Fruit fly (Drosophila melanogaster) whole organism, wandering third instar larva: Measurements from ENCODE around the gene ATPsynD.

Source experiments
- Abd-B ChIP-seq: fragments of >200 bp; optimal IDR thresholded peaks from 2 replicates; lab custom pipeline; 2017; ENCODE audit warnings: missing biosample characterization, missing genetic modification characterization
- CG32264 ChIP-seq: fragments of 200-800 bp; sonication (Bioruptor generic); optimal IDR thresholded peaks from 2 replicates; lab custom pipeline; 2016; ENCODE audit warnings: missing biosample characterization, missing genetic modification characterization
- CrebA ChIP-seq: fragments of 200-800 bp; sonication (Bioruptor generic); optimal IDR thresholded peaks from 2 replicates; lab custom pipeline; 2016; ENCODE audit warnings: missing biosample characterization, mild to moderate bottlenecking, missing genetic modification characterization, borderline replicate concordance
- Dfd ChIP-seq: fragments of >200 bp; optimal IDR thresholded peaks from 2 replicates; lab custom pipeline; 2017; ENCODE audit warnings: missing biosample characterization, missing genetic modification characterization
- Dif ChIP-seq: fragments of 200-275, 200-300 bp; sonication (Bioruptor generic); optimal IDR thresholded peaks from 2 replicates; lab custom pipeline; 2018; ENCODE audit warnings: missing biosample characterization, missing genetic modification characterization; ENCODE audit not compliant: partially characterized antibody
- GATAd ChIP-seq: sonication (Bioruptor generic); optimal IDR thresholded peaks from 2 replicates; lab custom pipeline; 2016; ENCODE audit warnings: missing biosample characterization, missing genetic modification characterization
- HLH106 ChIP-seq: fragments of 200-800 bp; optimal IDR thresholded peaks from 3 replicates; lab custom pipeline; 2019; ENCODE audit warnings: missing biosample characterization, mild to moderate bottlenecking, missing genetic modification characterization, moderate library complexity
- Hnf4 ChIP-seq: fragments of 200-800 bp; sonication (Bioruptor generic); optimal IDR thresholded peaks from 2 replicates; lab custom pipeline; 2016; ENCODE audit warnings: missing biosample characterization, mild to moderate bottlenecking, missing genetic modification characterization
- Hr78 ChIP-seq: fragments of >200 bp; optimal IDR thresholded peaks from 2 replicates; lab custom pipeline; 2017; ENCODE audit warnings: missing biosample characterization, missing genetic modification characterization
- Hr83 ChIP-seq: fragments of 200-300 bp; sonication (Bioruptor generic); optimal IDR thresholded peaks from 2 replicates; lab custom pipeline; 2016; ENCODE audit warnings: missing biosample characterization, mild to moderate bottlenecking, missing genetic modification characterization, moderate library complexity; ENCODE audit not compliant: poor library complexity, severe bottlenecking
- N ChIP-seq: fragments of >200 bp; optimal IDR thresholded peaks from 2 replicates; lab custom pipeline; 2018; ENCODE audit warnings: missing biosample characterization, missing external identifiers, missing genetic modification characterization
- OdsH ChIP-seq: fragments of 200-800 bp; sonication (Bioruptor generic); optimal IDR thresholded peaks from 2 replicates; lab custom pipeline; 2016; ENCODE audit warnings: missing biosample characterization, mild to moderate bottlenecking, missing genetic modification characterization
- Rel ChIP-seq, 2 experiments: fragments of 200-800 bp; sonication (Bioruptor generic) in 1 of 2; optimal IDR thresholded peaks; 2 replicates in 1 of 2; 3 replicates in 1 of 2; lab custom pipeline; 2016 to 2019; ENCODE audit warnings: mild to moderate bottlenecking in 2 of 2, missing biosample characterization in 2 of 2, missing genetic modification characterization in 2 of 2, moderate library complexity in 1 of 2
- Sp1 ChIP-seq: fragments of 200-800 bp; sonication (Bioruptor generic); optimal IDR thresholded peaks from 3 replicates; lab custom pipeline; 2019; ENCODE audit warnings: missing biosample characterization, mild to moderate bottlenecking, missing genetic modification characterization, moderate library complexity
- Vsx2 ChIP-seq: fragments of 200-300, 225-300 bp; sonication (Bioruptor generic); optimal IDR thresholded peaks from 2 replicates; lab custom pipeline; 2018; ENCODE audit warnings: missing biosample characterization, missing genetic modification characterization; ENCODE audit not compliant: partially characterized antibody
- br ChIP-seq: fragments of 200-800 bp; sonication (Bioruptor generic); optimal IDR thresholded peaks from 2 replicates; lab custom pipeline; 2016; ENCODE audit warnings: missing biosample characterization, missing genetic modification characterization
- dl ChIP-seq, 2 experiments: fragments of 175-275, 200-275 bp in 1 of 2; fragments of 200-275 bp in 1 of 2; sonication (Bioruptor generic); optimal IDR thresholded peaks; lab custom pipeline; 2018; ENCODE audit warnings: mild to moderate bottlenecking in 2 of 2, missing biosample characterization in 2 of 2, missing genetic modification characterization in 2 of 2, moderate library complexity in 2 of 2; ENCODE audit not compliant: partially characterized antibody in 2 of 2, insufficient read depth in 1 of 2
- dmrt93B ChIP-seq: fragments of 200-800 bp; sonication (Bioruptor generic); optimal IDR thresholded peaks from 2 replicates; lab custom pipeline; 2018; ENCODE audit warnings: missing biosample characterization, mild to moderate bottlenecking, missing genetic modification characterization
- dsf ChIP-seq: sonication (Bioruptor generic); optimal IDR thresholded peaks from 2 replicates; lab custom pipeline; 2016; ENCODE audit warnings: missing biosample characterization, missing genetic modification characterization, borderline replicate concordance
- ey ChIP-seq: fragments of 200-800 bp; sonication (Bioruptor generic); optimal IDR thresholded peaks from 2 replicates; lab custom pipeline; 2016; ENCODE audit warnings: missing biosample characterization, missing genetic modification characterization
- foxo ChIP-seq, 2 experiments: fragments of 200-800 bp; sonication (Bioruptor generic); optimal IDR thresholded peaks; 2 replicates in 1 of 2; 3 replicates in 1 of 2; lab custom pipeline; 2016 to 2017; ENCODE audit warnings: missing biosample characterization in 2 of 2, missing genetic modification characterization in 2 of 2
- fru ChIP-seq: fragments of 200-800 bp; sonication (Bioruptor generic); optimal IDR thresholded peaks from 3 replicates; lab custom pipeline; 2016; ENCODE audit warnings: missing biosample characterization, mild to moderate bottlenecking, missing genetic modification characterization
- h ChIP-seq: fragments of 200-800 bp; sonication (Bioruptor generic); optimal IDR thresholded peaks from 3 replicates; lab custom pipeline; 2016; ENCODE audit warnings: missing biosample characterization, mild to moderate bottlenecking, missing genetic modification characterization
- jim ChIP-seq: fragments of 175-275, 200-325 bp; sonication (Bioruptor generic); optimal IDR thresholded peaks from 2 replicates; lab custom pipeline; 2016; ENCODE audit warnings: missing biosample characterization, mild to moderate bottlenecking, missing genetic modification characterization
- lola ChIP-seq: fragments of >200 bp; optimal IDR thresholded peaks from 2 replicates; lab custom pipeline; 2017; ENCODE audit warnings: missing biosample characterization, missing genetic modification characterization
- psq ChIP-seq: fragments of 200-800 bp; sonication (Bioruptor generic); optimal IDR thresholded peaks from 3 replicates; lab custom pipeline; 2017; ENCODE audit warnings: missing biosample characterization, mild to moderate bottlenecking, missing genetic modification characterization, moderate library complexity
- rgr ChIP-seq: fragments of 200-800 bp; sonication (Bioruptor generic); optimal IDR thresholded peaks from 3 replicates; lab custom pipeline; 2016; ENCODE audit warnings: missing biosample characterization, mild to moderate bottlenecking, missing genetic modification characterization
- sage ChIP-seq: fragments of 200-800 bp; sonication (Bioruptor generic); optimal IDR thresholded peaks from 2 replicates; lab custom pipeline; 2016; ENCODE audit warnings: missing biosample characterization, mild to moderate bottlenecking, missing genetic modification characterization
- sv ChIP-seq: fragments of 200-800 bp; sonication (Bioruptor generic); optimal IDR thresholded peaks from 3 replicates; lab custom pipeline; 2016; ENCODE audit warnings: missing biosample characterization, missing genetic modification characterization
- tai ChIP-seq: sonication (Bioruptor generic); optimal IDR thresholded peaks from 2 replicates; lab custom pipeline; 2016; ENCODE audit warnings: missing biosample characterization, missing genetic modification characterization
- woc ChIP-seq: sonication (Bioruptor generic); optimal IDR thresholded peaks from 2 replicates; lab custom pipeline; 2016; ENCODE audit warnings: missing biosample characterization, mild to moderate bottlenecking, missing genetic modification characterization

The ATPsynD gene

dm6 chr3R:19071951-19072350, 22.8 kb upstream of the ATPsynD start:
- no peak for TF ChIP-seq Dif (GFP tag; lab: Kevin White, UChicago)
- TF ChIP-seq Hnf4 (GFP tag; lab: Kevin White, UChicago), result no peak
- TF ChIP-seq br, result no peak
- no peak for TF ChIP-seq CrebA (GFP tag; lab: Kevin White, UChicago)
- TF ChIP-seq N (GFP tag; lab: Kevin White, UChicago), result no peak
- TF ChIP-seq sv, result no peak
- no peak for TF ChIP-seq tai (GFP tag; lab: Kevin White, UChicago)
- no peak for TF ChIP-seq psq (GFP tag; lab: Kevin White, UChicago)
- no peak for TF ChIP-seq Hr78 (GFP tag; lab: Kevin White, UChicago)
- no peak for TF ChIP-seq ey (GFP tag; lab: Kevin White, UChicago)
- no peak for TF ChIP-seq woc (GFP tag; lab: Kevin White, UChicago)

DNA sequence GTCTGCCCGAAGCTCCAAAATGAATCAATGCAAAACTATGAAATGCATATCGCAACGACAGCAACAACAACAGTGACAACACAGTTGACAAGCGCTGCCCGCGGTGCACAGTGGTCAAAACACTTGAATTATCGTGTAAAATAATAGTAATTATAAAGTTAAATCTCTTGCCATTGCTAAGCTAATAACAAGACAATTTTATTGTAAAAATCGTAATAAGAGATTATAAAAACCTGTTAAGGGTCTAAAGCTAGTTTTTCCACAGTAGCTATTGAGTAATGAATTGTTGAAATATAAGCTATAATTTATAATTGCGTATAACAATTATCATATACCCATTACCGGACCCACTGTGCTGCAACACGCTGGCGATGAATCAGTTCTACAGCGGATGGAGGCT, 21.8 kb upstream of the ATPsynD start:
- TF ChIP-seq fru (GFP tag; lab: Kevin White, UChicago) (peak; percentile 37), Sp1 (peak; percentile 39), Dif (GFP tag; lab: Kevin White, UChicago) (no peak), ey (GFP tag; lab: Kevin White, UChicago) (peak; percentile 37), psq (GFP tag; lab: Kevin White, UChicago) (peak; percentile 13), foxo (GFP tag; optimal IDR thresholded peaks at IDR 0.05; lab: Kevin White, UChicago) (peak in 1 of 2 experiments; percentile 54), HLH106 (tag; lab: Kevin White, UChicago) (peak; percentile 50), rgr (peak; percentile 37), br (no peak), OdsH (GFP tag; lab: Kevin White, UChicago) (peak; percentile 33), h (peak; percentile 10), dmrt93B (no peak), Vsx2 (GFP tag; lab: Kevin White, UChicago) (no peak)

DNA sequence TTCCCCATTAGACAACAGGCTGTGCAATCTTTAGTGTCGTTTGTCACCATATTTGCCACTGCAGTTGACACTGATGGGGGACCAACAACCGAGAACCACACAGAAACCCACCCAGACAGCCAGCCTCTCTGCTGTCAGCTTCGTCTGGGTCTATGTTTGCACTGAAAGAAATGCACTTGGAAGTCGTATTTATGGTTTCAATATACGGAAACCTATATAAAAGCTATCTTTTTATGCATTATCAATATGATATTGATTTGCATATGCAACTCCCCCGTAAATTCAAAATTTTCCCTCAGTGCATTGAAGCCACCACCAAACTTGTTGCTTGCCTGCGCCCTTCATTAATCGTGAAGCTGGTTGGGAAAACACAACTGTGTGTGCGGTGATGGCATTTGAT, 20.6 kb upstream of the ATPsynD start:
- TF ChIP-seq HLH106 (tag; lab: Kevin White, UChicago), result no peak
- no peak for TF ChIP-seq br
- TF ChIP-seq foxo (GFP tag; optimal IDR thresholded peaks at IDR 0.05; lab: Kevin White, UChicago), result peak in 1 of 2 experiments; percentile 47
- TF ChIP-seq ey (GFP tag; lab: Kevin White, UChicago), result peak; percentile 21
- TF ChIP-seq fru (GFP tag; lab: Kevin White, UChicago), result peak; percentile 38
- TF ChIP-seq rgr, result peak; percentile 3

DNA sequence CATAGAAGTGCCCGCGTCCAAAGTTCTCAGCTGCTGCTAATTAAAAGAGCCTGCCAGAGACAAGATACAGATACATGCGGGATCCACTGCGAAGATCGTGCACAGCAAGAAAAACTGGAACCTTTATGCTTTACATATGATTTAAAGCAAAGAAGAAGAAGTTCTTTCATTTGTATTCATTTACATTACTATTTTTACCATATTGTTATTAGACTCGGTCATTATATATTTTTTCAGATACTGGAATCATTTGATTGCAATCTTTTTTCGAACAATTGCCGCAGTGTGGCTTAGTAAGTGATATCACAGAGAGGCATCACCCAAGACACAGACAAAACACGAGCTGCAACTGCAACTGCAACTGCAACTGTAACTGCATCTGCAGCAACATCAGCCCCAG, 19.7 kb upstream of the ATPsynD start:
- no peak for TF ChIP-seq Dfd (GFP tag; lab: Kevin White, UChicago)

dm6 chr3R:19077856-19078255, 16.9 kb upstream of the ATPsynD start:
- TF ChIP-seq Hr83 (no peak), dsf (GFP tag; lab: Kevin White, UChicago) (no peak), ey (GFP tag; lab: Kevin White, UChicago) (no peak), psq (GFP tag; lab: Kevin White, UChicago) (no peak), dl (GFP tag; optimal IDR thresholded peaks at IDR 0.05; lab: Kevin White, UChicago; ENCODE audit: insufficient read depth in 1 of 2, partially characterized antibody in 2 of 2) (no peak), CG32264 (GFP tag; lab: Kevin White, UChicago) (no peak), GATAd (GFP tag; lab: Kevin White, UChicago) (no peak), Hnf4 (GFP tag; lab: Kevin White, UChicago) (no peak), Abd-B (GFP tag; lab: Kevin White, UChicago) (no peak), Rel (GFP tag; optimal IDR thresholded peaks at IDR 0.05; lab: Kevin White, UChicago) (no peak), Rel (tag; optimal IDR thresholded peaks at IDR 0.05; lab: Kevin White, UChicago) (no peak)
- TF ChIP-seq, all 38 proteins: peak for 0

dm6 chr3R:19079140-19079539, 15.7 kb upstream of the ATPsynD start:
- TF ChIP-seq CrebA (GFP tag; lab: Kevin White, UChicago), result no peak
- TF ChIP-seq rgr, result no peak
- TF ChIP-seq CG32264 (GFP tag; lab: Kevin White, UChicago), result no peak
- no peak for TF ChIP-seq jim (GFP tag; lab: Kevin White, UChicago)
- TF ChIP-seq Vsx2 (GFP tag; lab: Kevin White, UChicago), result no peak
- no peak for TF ChIP-seq lola (GFP tag; lab: Kevin White, UChicago)
- TF ChIP-seq Hr83, result no peak
- no peak for TF ChIP-seq Abd-B (GFP tag; lab: Kevin White, UChicago)
- TF ChIP-seq sage (GFP tag; lab: Kevin White, UChicago), result no peak
- no peak for TF ChIP-seq ey (GFP tag; lab: Kevin White, UChicago)
